Fruit fly (Drosophila melanogaster) whole organism, prepupa: Measurements from ENCODE around the gene HP4.
A peak's percentile ranks its signal among the peaks of the same experiment; 100 is the strongest.

ENCODE experiments used
- CG11902 ChIP-seq: fragments of 200-800 bp; sonication (Bioruptor generic); optimal IDR thresholded peaks from 3 replicates; lab custom pipeline; 2016; ENCODE audit warnings: missing biosample characterization, missing genetic modification characterization
- CG15336 ChIP-seq: fragments of 200-800 bp; sonication (Bioruptor generic); IDR thresholded peaks from 2 replicates; pipeline ENCODE4 v1.3.6; 2022; ENCODE audit warnings: missing biosample characterization, missing genetic modification characterization
- CG1621 ChIP-seq: fragments of 200-800 bp; sonication (Bioruptor generic); optimal IDR thresholded peaks from 3 replicates; lab custom pipeline; 2018; ENCODE audit warnings: missing biosample characterization, mild to moderate bottlenecking, missing genetic modification characterization
- CG3919 ChIP-seq: fragments of 200-800 bp; sonication (Bioruptor generic); optimal IDR thresholded peaks from 3 replicates; lab custom pipeline; 2016; ENCODE audit warnings: missing biosample characterization, missing genetic modification characterization
- Eip93F ChIP-seq: fragments of 200-800 bp; sonication (Bioruptor generic); optimal IDR thresholded peaks from 2 replicates; lab custom pipeline; 2016; ENCODE audit warnings: missing biosample characterization, mild to moderate bottlenecking, missing genetic modification characterization
- Ets96B ChIP-seq: fragments of 200-800 bp; optimal IDR thresholded peaks from 2 replicates; lab custom pipeline; 2019; ENCODE audit warnings: missing biosample characterization, mild to moderate bottlenecking, missing genetic modification characterization, moderate library complexity
- Smox ChIP-seq: fragments of 200-800 bp; sonication (Bioruptor generic); optimal IDR thresholded peaks from 3 replicates; lab custom pipeline; 2016; ENCODE audit warnings: missing biosample characterization, missing genetic modification characterization
- Sox14 ChIP-seq: fragments of 200-800 bp; sonication (Bioruptor generic); optimal IDR thresholded peaks from 3 replicates; lab custom pipeline; 2016; ENCODE audit warnings: missing biosample characterization, missing genetic modification characterization
- achi ChIP-seq: fragments of 200-800 bp; sonication (Bioruptor generic); optimal IDR thresholded peaks from 3 replicates; lab custom pipeline; 2016; ENCODE audit warnings: missing biosample characterization, missing genetic modification characterization
- acj6 ChIP-seq: fragments of 200-800 bp; sonication (Bioruptor generic); optimal IDR thresholded peaks from 3 replicates; lab custom pipeline; 2016; ENCODE audit warnings: missing biosample characterization, missing genetic modification characterization
- dac ChIP-seq: fragments of 200-800 bp; sonication (Bioruptor generic); optimal IDR thresholded peaks from 2 replicates; lab custom pipeline; 2017; ENCODE audit warnings: missing biosample characterization, mild to moderate bottlenecking, missing genetic modification characterization
- fd59A ChIP-seq: fragments of 200-800 bp; sonication (Bioruptor generic); optimal IDR thresholded peaks from 2 replicates; lab custom pipeline; 2017; ENCODE audit warnings: missing biosample characterization, mild to moderate bottlenecking, missing genetic modification characterization, missing genetic modification reagents

- TF ChIP-seq fd59A (GFP tag; lab: Kevin White, UChicago) (peak; percentile 45), CG15336 (GFP tag; lab: Robert Waterston, UW) (peak; percentile 78), Sox14 (peak; percentile 66), Ets96B (tag; lab: Kevin White, UChicago) (peak; percentile 62), Eip93F (no peak), Smox (GFP tag; lab: Kevin White, UChicago) (peak; percentile 64), CG11902 (GFP tag; lab: Kevin White, UChicago) (peak; percentile 15), dac (no peak), achi (GFP tag; lab: Kevin White, UChicago) (peak; percentile 47), CG3919 (peak; percentile 63), acj6 (peak; percentile 72), CG1621 (peak; percentile 25)
Measured at dm6 chr3L:8024278-8025140, 48.6 kb upstream of the HP4 start.
